Fruit fly (Drosophila melanogaster) whole organism, prepupa: ENCODE measurements around the gene CG42390.

ENCODE experiments used
- CG10669 ChIP-seq: fragments of 200-800 bp; sonication (Bioruptor generic); optimal IDR thresholded peaks from 3 replicates; lab custom pipeline; 2018; ENCODE audit warnings: missing biosample characterization, mild to moderate bottlenecking, missing genetic modification characterization, moderate library complexity
- CG11902 ChIP-seq: fragments of 200-800 bp; sonication (Bioruptor generic); optimal IDR thresholded peaks from 3 replicates; lab custom pipeline; 2016; ENCODE audit warnings: missing biosample characterization, missing genetic modification characterization
- CG1621 ChIP-seq: fragments of 200-800 bp; sonication (Bioruptor generic); optimal IDR thresholded peaks from 3 replicates; lab custom pipeline; 2018; ENCODE audit warnings: missing biosample characterization, mild to moderate bottlenecking, missing genetic modification characterization
- CG8632 ChIP-seq: fragments of 200-800 bp; sonication (Bioruptor generic); optimal IDR thresholded peaks from 3 replicates; lab custom pipeline; 2016; ENCODE audit warnings: missing biosample characterization, missing genetic modification characterization
- fd85E ChIP-seq: fragments of 200-800 bp; sonication (Bioruptor generic); optimal IDR thresholded peaks from 3 replicates; lab custom pipeline; 2016; ENCODE audit warnings: missing biosample characterization, missing genetic modification characterization

dm6 chr3R:22142495-22142894 is 22.6 kb downstream of the CG42390 start:
- TF ChIP-seq CG8632 (GFP tag; lab: Kevin White, UChicago): no peak
- TF ChIP-seq CG11902 (GFP tag; lab: Kevin White, UChicago): no peak
- no peak for TF ChIP-seq fd85E (GFP tag; lab: Kevin White, UChicago)
- no peak for TF ChIP-seq CG10669 (GFP tag; lab: Kevin White, UChicago)
- peak; percentile 22 for TF ChIP-seq CG1621 (tag; lab: Kevin White, UChicago)
